Worm (Caenorhabditis elegans): ENCODE results near the gene chil-19.

DNA sequence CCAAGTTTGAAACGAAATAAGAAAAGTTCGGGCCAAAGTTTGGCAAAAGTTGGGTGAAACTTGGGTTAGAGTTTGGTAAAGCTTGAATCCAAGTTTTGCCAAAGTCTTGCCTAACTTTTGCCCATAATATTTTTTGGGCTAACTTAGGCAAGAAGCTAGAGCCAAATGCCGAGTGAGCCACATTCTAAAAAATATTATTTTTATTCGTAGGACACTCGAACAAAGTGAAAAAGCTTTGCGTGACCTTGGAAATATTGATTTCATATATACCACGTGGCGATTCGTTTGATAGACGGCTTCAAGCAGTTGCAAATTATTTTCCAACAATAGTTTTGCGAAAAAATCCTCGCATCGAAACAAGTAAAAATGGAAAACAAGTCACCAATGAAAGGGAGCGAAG is 50.4 kb downstream of the chil-19 start, which contains the start of gene Y51B9A.5:
- TF ChIP-seq him-1 (tag; optimal IDR thresholded peaks at IDR 0.05): no peak
- TF ChIP-seq W03F9.2 (tag; optimal IDR thresholded peaks at IDR 0.05): no peak
- no peak for TF ChIP-seq dao-5 (tag; optimal IDR thresholded peaks at IDR 0.05)

Data from whole organism, L4/young adult.